Fruit fly (Drosophila melanogaster) whole organism, embryonic: ENCODE results near the gene CG3916.
A peak's percentile ranks its signal among the peaks of the same experiment; 100 is the strongest.

Experiments used
- Bgb ChIP-seq: fragments of 200-800 bp; sonication (Bioruptor generic); IDR thresholded peaks from 2 replicates; pipeline ENCODE4 v1.3.6; 2022; ENCODE audit warnings: missing biosample characterization, missing genetic modification characterization; ENCODE audit not compliant: partially characterized antibody
- CG10267 ChIP-seq: fragments of 200-800 bp; sonication (Bioruptor generic); optimal IDR thresholded peaks from 2 replicates; lab custom pipeline; 2018; ENCODE audit warnings: missing biosample characterization, mild to moderate bottlenecking, missing genetic modification characterization, moderate library complexity
- CG11695 ChIP-seq: fragments of 200-800 bp; sonication (Bioruptor generic); IDR thresholded peaks from 3 replicates; pipeline ENCODE4 v1.3.6; 2022; ENCODE audit warnings: missing biosample characterization, missing genetic modification characterization
- CG12659 ChIP-seq: fragments of 200-800 bp; sonication (Bioruptor generic); optimal IDR thresholded peaks from 3 replicates; lab custom pipeline; 2017; ENCODE audit warnings: mild to moderate bottlenecking, missing biosample characterization, missing genetic modification reagents, missing genetic modification characterization
- CG15479 ChIP-seq: fragments of 200-800 bp; sonication (Bioruptor generic); optimal IDR thresholded peaks from 3 replicates; lab custom pipeline; 2019; ENCODE audit warnings: missing biosample characterization, mild to moderate bottlenecking, missing genetic modification characterization, moderate library complexity
- CG16815 ChIP-seq: fragments of 200-800 bp; sonication (Bioruptor generic); optimal IDR thresholded peaks from 3 replicates; lab custom pipeline; 2017; ENCODE audit warnings: missing biosample characterization, mild to moderate bottlenecking, missing genetic modification characterization
- CG17186 ChIP-seq: fragments of 200-800 bp; sonication (Bioruptor generic); optimal IDR thresholded peaks from 3 replicates; lab custom pipeline; 2017; ENCODE audit warnings: missing biosample characterization, missing genetic modification reagents, missing genetic modification characterization
- CG2678 ChIP-seq: fragments of 200-800 bp; sonication (Bioruptor generic); optimal IDR thresholded peaks from 3 replicates; lab custom pipeline; 2019; ENCODE audit warnings: missing biosample characterization, mild to moderate bottlenecking, missing genetic modification characterization, moderate library complexity
- CG30020 ChIP-seq: fragments of 200-800 bp; optimal IDR thresholded peaks from 2 replicates; lab custom pipeline; 2019; ENCODE audit warnings: missing biosample characterization, mild to moderate bottlenecking, missing genetic modification characterization, moderate library complexity
- CG6254 ChIP-seq: fragments of 200-800 bp; sonication (Bioruptor generic); optimal IDR thresholded peaks from 3 replicates; lab custom pipeline; 2017; ENCODE audit warnings: mild to moderate bottlenecking, missing biosample characterization, missing genetic modification reagents, missing genetic modification characterization
- CG6683 ChIP-seq: fragments of 200-800 bp; sonication (Bioruptor generic); optimal IDR thresholded peaks from 2 replicates; lab custom pipeline; 2017; ENCODE audit warnings: missing biosample characterization, mild to moderate bottlenecking, missing genetic modification characterization, missing genetic modification reagents
- CG7786 ChIP-seq: fragments of 200-800 bp; sonication (Bioruptor generic); optimal IDR thresholded peaks from 2 replicates; lab custom pipeline; 2016; ENCODE audit warnings: missing biosample characterization, missing genetic modification characterization
- CG8281 ChIP-seq: fragments of 200-800 bp; sonication (Bioruptor generic); optimal IDR thresholded peaks from 2 replicates; lab custom pipeline; 2018; ENCODE audit warnings: missing biosample characterization, mild to moderate bottlenecking, missing genetic modification characterization, moderate library complexity
- CG9817 ChIP-seq: fragments of 200-800 bp; sonication (Bioruptor generic); optimal IDR thresholded peaks from 2 replicates; lab custom pipeline; 2018; ENCODE audit warnings: missing biosample characterization, mild to moderate bottlenecking, missing genetic modification characterization, moderate library complexity
- D ChIP-seq, 2 experiments: fragments of 200-800 bp in 1 of 2; fragments of >200 bp in 1 of 2; sonication (Bioruptor generic) in 1 of 2; optimal IDR thresholded peaks; 2 replicates in 1 of 2; 3 replicates in 1 of 2; lab custom pipeline; 2017; ENCODE audit warnings: mild to moderate bottlenecking in 1 of 2, missing biosample characterization in 1 of 2, missing genetic modification characterization in 1 of 2, missing genetic modification reagents in 1 of 2
- Doc3 ChIP-seq: fragments of 200-800 bp; sonication (Bioruptor generic); IDR thresholded peaks from 3 replicates; pipeline ENCODE4 v1.3.6; 2022; ENCODE audit warnings: missing biosample characterization, missing genetic modification characterization; ENCODE audit not compliant: partially characterized antibody
- Kr ChIP-seq: fragments of 200-800 bp; sonication (Bioruptor generic); optimal IDR thresholded peaks from 2 replicates; lab custom pipeline; 2017; ENCODE audit warnings: missing biosample characterization, mild to moderate bottlenecking, missing genetic modification characterization
- TFAM ChIP-seq: fragments of 200-800 bp; sonication (Bioruptor generic); optimal IDR thresholded peaks from 2 replicates; lab custom pipeline; 2017; ENCODE audit warnings: missing biosample characterization, missing genetic modification characterization, inconsistent platforms
- Usf ChIP-seq: fragments of 200-800 bp; sonication (Bioruptor generic); optimal IDR thresholded peaks from 2 replicates; lab custom pipeline; 2017; ENCODE audit warnings: missing genotype, missing biosample characterization, missing genetic modification characterization
- ac ChIP-seq: fragments of 200-800 bp; sonication (Bioruptor generic); optimal IDR thresholded peaks from 3 replicates; lab custom pipeline; 2017; ENCODE audit warnings: missing biosample characterization, mild to moderate bottlenecking, missing genetic modification characterization
- ara ChIP-seq: fragments of 200-800 bp; sonication (Bioruptor generic); IDR thresholded peaks from 2 replicates; pipeline ENCODE4 v1.3.6; 2022; ENCODE audit warnings: missing biosample characterization, missing genetic modification characterization
- cad ChIP-seq: fragments of >200 bp; optimal IDR thresholded peaks from 2 replicates; lab custom pipeline; 2017; ENCODE audit warnings: missing biosample characterization, missing genetic modification characterization
- dmrt99B ChIP-seq: fragments of 200-800 bp; sonication (Bioruptor generic); optimal IDR thresholded peaks from 2 replicates; lab custom pipeline; 2018; ENCODE audit warnings: missing biosample characterization, mild to moderate bottlenecking, missing genetic modification characterization, moderate library complexity
- gcm2 ChIP-seq: fragments of 200-800 bp; sonication (Bioruptor generic); optimal IDR thresholded peaks from 2 replicates; lab custom pipeline; 2016; ENCODE audit warnings: missing biosample characterization, missing genetic modification characterization
- insv ChIP-seq, 2 experiments: fragments of 200-800 bp; sonication (Bioruptor generic); optimal IDR thresholded peaks; 3 replicates each; lab custom pipeline; 2016 to 2018; ENCODE audit warnings: missing biosample characterization in 2 of 2, missing genetic modification characterization in 2 of 2
- lola ChIP-seq, 3 experiments: fragments of >200 bp in 2 of 3; fragments of 200-800 bp in 1 of 3; sonication (Bioruptor generic) in 1 of 3; optimal IDR thresholded peaks; 2 replicates each; lab custom pipeline; 2017 to 2019; ENCODE audit warnings: missing biosample characterization in 3 of 3, missing genetic modification characterization in 3 of 3, mild to moderate bottlenecking in 1 of 3, moderate library complexity in 1 of 3
- org-1 ChIP-seq: fragments of 200-800 bp; sonication (Bioruptor generic); optimal IDR thresholded peaks from 2 replicates; lab custom pipeline; 2017; ENCODE audit warnings: missing biosample characterization, missing genetic modification characterization
- pho ChIP-seq: fragments of 200-800 bp; sonication (Bioruptor generic); optimal IDR thresholded peaks from 2 replicates; lab custom pipeline; 2016; ENCODE audit warnings: missing biosample characterization, missing genetic modification characterization
- phol ChIP-seq: fragments of 200-800 bp; sonication (Bioruptor generic); optimal IDR thresholded peaks from 3 replicates; lab custom pipeline; 2018; ENCODE audit warnings: missing biosample characterization, mild to moderate bottlenecking, missing genetic modification characterization, moderate library complexity
- repo ChIP-seq: fragments of 200-800 bp; sonication (Bioruptor generic); optimal IDR thresholded peaks from 2 replicates; lab custom pipeline; 2016; ENCODE audit warnings: missing biosample characterization, missing genetic modification characterization
- seq ChIP-seq: fragments of 200-800 bp; sonication (Bioruptor generic); IDR thresholded peaks from 2 replicates; pipeline ENCODE4 v1.3.6; 2022; ENCODE audit warnings: missing biosample characterization, missing genetic modification characterization
- sug ChIP-seq: fragments of 200-800 bp; optimal IDR thresholded peaks from 2 replicates; lab custom pipeline; 2019; ENCODE audit warnings: missing biosample characterization, mild to moderate bottlenecking, missing genetic modification characterization, moderate library complexity
- tll ChIP-seq, 2 experiments: fragments of 200-800 bp in 1 of 2; fragments of >200 bp in 1 of 2; sonication (Bioruptor generic) in 1 of 2; optimal IDR thresholded peaks; 2 replicates each; lab custom pipeline; 2017 to 2019; ENCODE audit warnings: missing biosample characterization in 2 of 2, missing genetic modification characterization in 2 of 2, mild to moderate bottlenecking in 1 of 2, moderate library complexity in 1 of 2
- twi ChIP-seq: fragments of 200-800 bp; optimal IDR thresholded peaks from 2 replicates; lab custom pipeline; 2019; ENCODE audit warnings: missing biosample characterization, mild to moderate bottlenecking, missing genetic modification characterization, moderate library complexity
- zen ChIP-seq: fragments of 200-800 bp; sonication (Bioruptor generic); optimal IDR thresholded peaks from 3 replicates; lab custom pipeline; 2018; ENCODE audit warnings: missing biosample characterization, mild to moderate bottlenecking, missing genetic modification characterization, moderate library complexity
- zfh1 ChIP-seq: fragments of 200-800 bp; sonication (Bioruptor generic); IDR thresholded peaks from 3 replicates; pipeline ENCODE4 v1.3.6; 2022; ENCODE audit warnings: missing biosample characterization, missing genetic modification characterization
- zfh2 ChIP-seq: fragments of 200-800 bp; sonication (Bioruptor generic); optimal IDR thresholded peaks from 2 replicates; lab custom pipeline; 2016; ENCODE audit warnings: missing biosample characterization, missing genetic modification characterization

CG3916 gene

dm6 chr3R:12250204-12250603, 21.0 kb downstream of the CG3916 start (continued):
- TF ChIP-seq zfh1 (GFP tag; lab: Robert Waterston, UW) (0 out of 3 replicates have a peak, but pooled peaks have one; percentile 7), CG6254 (GFP tag; lab: Kevin White, UChicago) (no peak), CG17186 (GFP tag; lab: Kevin White, UChicago) (no peak), dmrt99B (tag; lab: Kevin White, UChicago) (no peak), lola (GFP tag; optimal IDR thresholded peaks at IDR 0.05; lab: Kevin White, UChicago) (peak in 1 of 3 experiments; percentile 21)

DNA sequence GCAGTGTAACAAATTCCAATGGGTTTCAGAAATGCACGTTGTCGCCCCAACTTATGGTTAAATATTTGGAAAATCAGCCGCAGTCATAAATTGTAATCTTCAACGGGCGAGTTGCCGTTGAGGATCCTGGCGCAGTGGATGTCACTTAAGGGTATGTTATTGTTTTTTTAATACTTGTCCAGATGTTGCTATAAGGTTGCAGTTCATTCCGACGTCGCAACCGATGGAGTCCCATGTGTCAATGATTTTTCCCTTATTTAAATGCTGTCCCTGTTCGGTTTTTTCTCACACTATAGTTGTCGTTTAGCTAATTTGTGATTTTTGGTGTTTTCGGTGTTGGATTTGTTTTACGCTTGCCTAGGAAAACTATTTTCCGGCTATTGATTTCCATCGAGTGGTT, 22.3 kb downstream of the CG3916 start:
- no peak for TF ChIP-seq tll (GFP tag; optimal IDR thresholded peaks at IDR 0.05; lab: Kevin White, UChicago)
- TF ChIP-seq Bgb (GFP tag; lab: Robert Waterston, UW), result no peak
- TF ChIP-seq CG9817, result no peak
- no peak for TF ChIP-seq CG6683 (GFP tag; lab: Kevin White, UChicago)
- TF ChIP-seq CG30020, result no peak
- no peak for TF ChIP-seq sug
- TF ChIP-seq seq (GFP tag; lab: Robert Waterston, UW), result no peak
- peak; percentile 94 for TF ChIP-seq twi (tag; lab: Kevin White, UChicago)
- TF ChIP-seq CG16815, result no peak

DNA sequence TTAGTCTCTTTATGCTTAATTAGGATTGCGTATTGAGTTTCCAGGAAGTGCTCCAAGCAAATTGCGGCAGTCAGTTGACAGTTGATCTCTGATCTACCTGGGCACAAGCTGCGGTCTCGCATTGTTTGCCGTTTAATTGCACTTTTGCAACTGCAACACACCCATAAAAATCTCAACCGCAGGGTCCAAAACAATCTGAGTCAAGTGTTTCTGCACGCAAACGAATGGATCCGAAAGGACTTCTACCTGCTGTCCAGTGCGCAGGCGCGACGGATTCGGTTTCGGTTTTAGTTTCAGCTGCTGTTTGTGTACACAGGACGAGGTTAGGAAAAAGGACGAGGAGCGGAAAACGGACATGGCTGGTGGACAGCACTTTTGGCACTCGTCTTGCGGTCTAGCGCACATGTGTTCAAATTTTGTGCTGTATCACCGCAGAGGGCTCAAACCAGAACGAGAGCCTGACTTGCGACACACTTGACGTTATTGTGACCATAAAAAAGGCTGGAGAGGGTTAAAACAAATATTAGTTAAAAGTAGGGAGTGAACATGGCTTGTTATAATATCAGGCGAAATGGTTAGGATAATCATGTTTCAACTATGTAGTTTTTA, 23.3 kb downstream of the CG3916 start:
- TF ChIP-seq ac (GFP tag; lab: Kevin White, UChicago) (peak; percentile 59), tll (GFP tag; optimal IDR thresholded peaks at IDR 0.05; lab: Kevin White, UChicago) (peak in 1 of 2 experiments; percentile 100), zen (tag; lab: Kevin White, UChicago) (peak; percentile 62), CG2678 (tag; lab: Kevin White, UChicago) (no peak), cad (GFP tag; lab: Kevin White, UChicago) (peak; percentile 80), Bgb (GFP tag; lab: Robert Waterston, UW) (no peak), D (optimal IDR thresholded peaks at IDR 0.05; lab: Kevin White, UChicago) (peak; percentile 92), D (GFP tag; optimal IDR thresholded peaks at IDR 0.05; lab: Kevin White, UChicago) (no peak), Kr (GFP tag; lab: Kevin White, UChicago) (peak; percentile 80), insv (GFP tag; optimal IDR thresholded peaks at IDR 0.05; lab: Kevin White, UChicago) (peak in 1 of 2 experiments; percentile 77), pho (GFP tag; lab: Kevin White, UChicago) (no peak), Doc3 (GFP tag; lab: Robert Waterston, UW) (no peak), twi (tag; lab: Kevin White, UChicago) (peak; percentile 90), ara (GFP tag; lab: Robert Waterston, UW) (0 out of 2 replicates have a peak, but pooled peaks have one; percentile 16), CG8281 (no peak), CG15479 (GFP tag; lab: Kevin White, UChicago) (peak; percentile 90)

DNA sequence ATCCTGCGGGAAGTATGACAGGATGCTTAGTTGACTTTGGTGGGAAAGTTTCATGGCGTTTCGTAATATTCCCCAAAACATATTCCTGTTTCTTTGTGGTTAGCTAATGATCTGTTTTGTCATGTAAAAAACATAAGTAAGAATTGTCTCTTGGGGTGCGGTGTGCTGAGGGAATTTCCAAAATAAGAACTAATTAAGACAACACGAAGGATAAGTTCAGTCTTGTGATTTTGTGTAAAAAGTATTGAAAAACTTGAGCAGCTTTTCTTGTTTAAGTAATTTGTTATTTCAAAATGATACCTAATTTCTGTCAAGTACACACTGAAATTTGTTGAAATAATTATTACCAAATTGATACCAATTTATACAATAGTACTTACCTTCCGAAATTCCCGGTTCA, 24.7 kb downstream of the CG3916 start, which contains the start of gene CG3942:
CG3942 (plus strand) TSS at position 301 of the 400 bp plus-strand sequence.
- TF ChIP-seq CG11695 (GFP tag; lab: Robert Waterston, UW) (no peak), repo (GFP tag; lab: Kevin White, UChicago) (no peak), org-1 (GFP tag; lab: Kevin White, UChicago) (no peak), phol (tag; lab: Kevin White, UChicago) (no peak), TFAM (no peak), CG12659 (GFP tag; lab: Kevin White, UChicago) (no peak), zfh2 (GFP tag; lab: Kevin White, UChicago) (no peak), Usf (GFP tag; lab: Kevin White, UChicago) (no peak), CG7786 (GFP tag; lab: Kevin White, UChicago) (no peak), CG10267 (tag; lab: Kevin White, UChicago) (no peak), gcm2 (no peak)
